Worm (Caenorhabditis elegans): ENCODE results near the gene cogc-8.

Gene cogc-8

DNA sequence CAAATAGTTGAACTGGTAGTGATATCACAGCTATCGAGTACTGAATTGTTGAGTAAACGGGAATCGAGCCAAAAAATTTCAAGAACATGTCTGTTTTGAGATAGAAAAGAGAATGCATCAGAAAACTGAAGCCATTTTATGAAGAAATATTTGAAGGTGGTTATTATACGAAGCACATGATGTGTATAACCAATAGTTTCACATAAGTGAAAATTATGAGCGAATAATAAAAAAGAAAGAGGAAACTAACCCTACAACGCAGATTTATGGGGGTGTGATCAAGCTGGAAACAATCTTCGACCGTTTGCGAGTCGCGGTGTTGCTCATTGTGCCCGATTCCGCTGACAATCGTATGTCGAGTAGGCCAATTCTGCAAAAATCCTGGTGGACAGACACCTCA lies 33.0 kb downstream of the cogc-8 start, which contains the start of gene srh-282:
TSS of gene srh-282 (minus strand) at position 101 of the 400 bp plus-strand sequence.
- no peak for TF ChIP-seq zip-4 (GFP tag; optimal IDR thresholded peaks at IDR 0.05)
- no peak for TF ChIP-seq ztf-11 (tag; optimal IDR thresholded peaks at IDR 0.05)
- TF ChIP-seq snu-23 (GFP tag; optimal IDR thresholded peaks at IDR 0.05) = no peak
- no peak for TF ChIP-seq efl-1 (optimal IDR thresholded peaks at IDR 0.05)
- TF ChIP-seq efl-1 (GFP tag; optimal IDR thresholded peaks at IDR 0.05 in 1 of 2) = no peak
- TF ChIP-seq lin-39 (tag; optimal IDR thresholded peaks at IDR 0.05) = no peak
- TF ChIP-seq isw-1 (GFP tag; IDR thresholded peaks at IDR 0.05) = no peak
- no peak for TF ChIP-seq lin-15B (tag; optimal IDR thresholded peaks at IDR 0.05)
- no peak for TF ChIP-seq ceh-63 (GFP tag; optimal IDR thresholded peaks at IDR 0.05)
- TF ChIP-seq unc-98 (GFP tag; IDR thresholded peaks at IDR 0.05) = no peak
- no peak for TF ChIP-seq dsc-1 (tag; optimal IDR thresholded peaks at IDR 0.05)
- TF ChIP-seq egl-27 (tag; optimal IDR thresholded peaks at IDR 0.05) = no peak
- TF ChIP-seq alr-1 (tag; optimal IDR thresholded peaks at IDR 0.05; ENCODE audit: borderline replicate concordance) = no peak
- TF ChIP-seq unc-130 (tag; optimal IDR thresholded peaks at IDR 0.05) = no peak
- TF ChIP-seq aha-1 (tag; optimal IDR thresholded peaks at IDR 0.05) = no peak

DNA sequence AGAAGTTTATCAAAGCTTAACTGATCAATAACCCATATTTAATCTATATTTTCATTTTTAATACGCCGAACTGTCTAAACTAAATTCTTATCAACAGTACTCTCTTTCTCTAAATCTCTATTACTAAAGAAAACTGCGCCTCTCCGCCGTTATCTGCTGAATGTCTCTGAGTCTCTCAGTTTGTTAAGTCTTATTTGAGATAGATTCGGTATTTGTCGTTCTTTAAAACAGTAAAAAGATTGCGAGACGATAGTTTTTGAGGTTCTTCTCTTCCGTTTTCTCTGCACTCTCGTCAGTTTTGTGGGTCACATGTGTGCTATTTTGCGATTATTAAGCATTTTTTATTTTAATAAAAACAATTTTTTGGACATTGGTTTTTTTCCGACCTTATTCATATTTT lies 33.9 kb downstream of the cogc-8 start, which contains the start of gene sma-10:
TSS of gene sma-10 (plus strand) at position 236 of the 400 bp plus-strand sequence.
- TF ChIP-seq lsy-2 (tag; optimal IDR thresholded peaks at IDR 0.05) (peak in 1 of 2 experiments; percentile 62), hpl-2 (GFP tag; optimal IDR thresholded peaks at IDR 0.05) (no peak), unc-130 (tag; optimal IDR thresholded peaks at IDR 0.05) (no peak), nhr-19 (GFP tag; conservative IDR thresholded peaks at IDR 0.05) (peak; percentile 24; the same call in 1 of the 2 replicates), alr-1 (tag; optimal IDR thresholded peaks at IDR 0.05; ENCODE audit: borderline replicate concordance) (no peak), ztf-4 (tag; optimal IDR thresholded peaks at IDR 0.05) (no peak), ets-5 (GFP tag; IDR thresholded peaks at IDR 0.05) (no peak), hlh-17 (GFP tag; optimal IDR thresholded peaks at IDR 0.05; ENCODE audit: borderline replicate concordance) (no peak), nhr-11 (tag; optimal IDR thresholded peaks at IDR 0.05) (no peak), dpl-1 (GFP tag; optimal IDR thresholded peaks at IDR 0.05) (peak in 2 of 3 experiments; percentile 7 to 21), mab-9 (GFP tag; IDR thresholded peaks at IDR 0.05) (no peak), lir-3 (tag; optimal IDR thresholded peaks at IDR 0.05; ENCODE audit: poor library complexity) (no peak), mdl-1 (tag; optimal IDR thresholded peaks at IDR 0.05) (peak in 1 of 2 experiments; percentile 56), unc-62 (GFP tag; optimal IDR thresholded peaks at IDR 0.05) (no peak), fos-1 (tag; optimal IDR thresholded peaks at IDR 0.05) (no peak), nhr-76 (tag; optimal IDR thresholded peaks at IDR 0.05) (no peak), ceh-88 (GFP tag; IDR thresholded peaks at IDR 0.05) (no peak), sox-4 (tag; optimal IDR thresholded peaks at IDR 0.05) (no peak), ceh-82 (tag; optimal IDR thresholded peaks at IDR 0.05) (no peak), nhr-20 (tag; optimal IDR thresholded peaks at IDR 0.05) (peak; percentile 68), lin-15B (tag; optimal IDR thresholded peaks at IDR 0.05) (no peak), lin-39 (tag; optimal IDR thresholded peaks at IDR 0.05) (no peak), elt-2 (tag; optimal IDR thresholded peaks at IDR 0.05) (peak; percentile 91), lin-35 (GFP tag; optimal IDR thresholded peaks at IDR 0.05) (peak in 1 of 2 experiments; percentile 72), nhr-12 (tag; optimal IDR thresholded peaks at IDR 0.05) (no peak), lin-14 (GFP tag; optimal IDR thresholded peaks at IDR 0.05) (peak; percentile 68), blmp-1 (tag; optimal IDR thresholded peaks at IDR 0.05) (peak; percentile 63), rnt-1 (tag; optimal IDR thresholded peaks at IDR 0.05) (no peak), swsn-7 (tag; optimal IDR thresholded peaks at IDR 0.05) (no peak), mep-1 (tag; optimal IDR thresholded peaks at IDR 0.05) (peak; percentile 28), zip-4 (GFP tag; optimal IDR thresholded peaks at IDR 0.05) (no peak), vab-15 (tag; optimal IDR thresholded peaks at IDR 0.05) (no peak), nhr-71 (tag; optimal IDR thresholded peaks at IDR 0.05) (peak; percentile 61), egl-13 (tag; optimal IDR thresholded peaks at IDR 0.05) (no peak), C04F5.9 (tag; optimal IDR thresholded peaks at IDR 0.05) (no peak), tbx-2 (tag; optimal IDR thresholded peaks at IDR 0.05) (peak; percentile 1), nhr-90 (tag; optimal IDR thresholded peaks at IDR 0.05; ENCODE audit: poor library complexity) (peak; percentile 67), nhr-85 (tag) (peak; percentile 9), elt-3 (tag; optimal IDR thresholded peaks at IDR 0.05) (peak in 4 of 6 experiments; percentile 23 to 91 (median 56)), snu-23 (GFP tag; optimal IDR thresholded peaks at IDR 0.05) (peak; percentile 55), aly-2 (tag; optimal IDR thresholded peaks at IDR 0.05) (no peak)
